Fruit fly (Drosophila melanogaster) whole organism: ENCODE results near the gene COX5A.

ENCODE experiments used
- CG8478 ChIP-seq: fragments of >200 bp; optimal IDR thresholded peaks from 2 replicates; lab custom pipeline; 2018; ENCODE audit warnings: inconsistent platforms
- Dll ChIP-seq: fragments of >200 bp; optimal IDR thresholded peaks from 2 replicates; lab custom pipeline; 2017
- EcR ChIP-seq, 2 experiments: fragments of >200 bp; optimal IDR thresholded peaks; 2 replicates each; lab custom pipeline; 2017; ENCODE audit warnings: missing biosample characterization in 2 of 2, missing genetic modification characterization in 2 of 2, missing genetic modification reagents in 2 of 2
- pan ChIP-seq: fragments of >200 bp; optimal IDR thresholded peaks from 2 replicates; lab custom pipeline; 2017
- psq ChIP-seq: fragments of >200 bp; optimal IDR thresholded peaks from 2 replicates; lab custom pipeline; 2017
- usp ChIP-seq: fragments of >200 bp; optimal IDR thresholded peaks from 2 replicates; lab custom pipeline; 2017; ENCODE audit warnings: missing biosample characterization, missing genetic modification characterization, mixed read lengths

DNA sequence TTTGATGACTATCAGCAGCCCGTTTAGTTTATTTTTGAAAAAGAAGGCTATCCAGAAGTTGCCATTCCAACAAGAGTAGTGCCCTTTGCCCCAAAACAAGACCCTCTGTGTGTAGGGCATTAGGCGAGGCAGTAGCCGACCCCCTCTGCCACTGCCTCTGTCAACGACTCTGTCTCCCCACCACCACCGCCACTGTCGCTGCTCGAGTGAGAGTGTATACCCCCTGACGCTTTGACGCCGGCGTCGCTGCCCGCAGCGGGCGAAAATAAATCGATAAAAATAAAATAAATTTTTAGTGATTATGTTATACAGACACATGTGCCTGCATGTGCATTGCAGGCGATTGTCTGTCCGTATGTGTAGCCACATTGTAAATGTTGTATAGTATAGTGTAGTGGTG is 42.1 kb upstream of the COX5A start:
- TF ChIP-seq CG8478 (lab: Kevin White, UChicago): no peak
- no peak for TF ChIP-seq EcR (GFP tag; optimal IDR thresholded peaks at IDR 0.05; lab: Kevin White, UChicago)
- no peak for TF ChIP-seq usp (GFP tag; lab: Kevin White, UChicago)
- TF ChIP-seq Dll: no peak
- no peak for TF ChIP-seq pan (lab: Kevin White, UChicago)
- TF ChIP-seq psq (lab: Kevin White, UChicago): no peak
